Fruit fly (Drosophila melanogaster) whole organism, prepupa: Measurements from ENCODE around the gene CG43307.

ENCODE experiments used
- Blimp-1 ChIP-seq: fragments of 200-800 bp; sonication (Bioruptor generic); optimal IDR thresholded peaks from 3 replicates; lab custom pipeline; 2017; ENCODE audit warnings: missing biosample characterization, missing genetic modification characterization, mild to moderate bottlenecking, moderate library complexity, missing genetic modification reagents
- CG10631 ChIP-seq: fragments of 200-800 bp; sonication (Bioruptor generic); optimal IDR thresholded peaks from 2 replicates; lab custom pipeline; 2016; ENCODE audit warnings: missing biosample characterization, missing genetic modification characterization
- CG10669 ChIP-seq: fragments of 200-800 bp; sonication (Bioruptor generic); optimal IDR thresholded peaks from 3 replicates; lab custom pipeline; 2018; ENCODE audit warnings: missing biosample characterization, mild to moderate bottlenecking, missing genetic modification characterization, moderate library complexity
- CG11294 ChIP-seq: fragments of 200-800 bp; sonication (Bioruptor generic); IDR thresholded peaks from 2 replicates; pipeline ENCODE4 v1.3.6; 2022; ENCODE audit warnings: missing biosample characterization, missing genetic modification characterization
- CG11762 ChIP-seq: fragments of 200-800 bp; sonication (Bioruptor generic); optimal IDR thresholded peaks from 3 replicates; lab custom pipeline; 2016; ENCODE audit warnings: missing biosample characterization, missing genetic modification characterization; ENCODE audit not compliant: insufficient read depth
- CG11902 ChIP-seq: fragments of 200-800 bp; sonication (Bioruptor generic); optimal IDR thresholded peaks from 3 replicates; lab custom pipeline; 2016; ENCODE audit warnings: missing biosample characterization, missing genetic modification characterization
- CG15336 ChIP-seq: fragments of 200-800 bp; sonication (Bioruptor generic); IDR thresholded peaks from 2 replicates; pipeline ENCODE4 v1.3.6; 2022; ENCODE audit warnings: missing biosample characterization, missing genetic modification characterization
- CG16779 ChIP-seq: fragments of 200-800 bp; sonication (Bioruptor generic); optimal IDR thresholded peaks from 3 replicates; lab custom pipeline; 2017; ENCODE audit warnings: missing biosample characterization, mild to moderate bottlenecking, missing genetic modification characterization
- CG3032 ChIP-seq: fragments of 200-800 bp; optimal IDR thresholded peaks from 2 replicates; lab custom pipeline; 2019; ENCODE audit warnings: missing biosample characterization, mild to moderate bottlenecking, missing genetic modification characterization, moderate library complexity
- CG32006 ChIP-seq: fragments of 200-800 bp; sonication (Bioruptor generic); optimal IDR thresholded peaks from 3 replicates; lab custom pipeline; 2017; ENCODE audit warnings: missing biosample characterization, mild to moderate bottlenecking, missing genetic modification characterization
- CG34406 ChIP-seq: fragments of 200-800 bp; sonication (Bioruptor generic); optimal IDR thresholded peaks from 3 replicates; lab custom pipeline; 2016; ENCODE audit warnings: missing biosample characterization, missing genetic modification characterization
- CG3919 ChIP-seq: fragments of 200-800 bp; sonication (Bioruptor generic); optimal IDR thresholded peaks from 3 replicates; lab custom pipeline; 2016; ENCODE audit warnings: missing biosample characterization, missing genetic modification characterization
- CG4318 ChIP-seq: fragments of 200-800 bp; sonication (Bioruptor generic); optimal IDR thresholded peaks from 3 replicates; lab custom pipeline; 2017; ENCODE audit warnings: missing biosample characterization, mild to moderate bottlenecking, missing genetic modification characterization
- CG6163 ChIP-seq: fragments of 200-800 bp; sonication (Bioruptor generic); IDR thresholded peaks from 3 replicates; pipeline ENCODE4 v1.3.6; 2022; ENCODE audit warnings: missing biosample characterization, missing genetic modification characterization
- CG6276 ChIP-seq: fragments of 200-800 bp; sonication (Bioruptor generic); optimal IDR thresholded peaks from 2 replicates; lab custom pipeline; 2017; ENCODE audit warnings: missing biosample characterization, mild to moderate bottlenecking, missing genetic modification characterization
- CG6792 ChIP-seq: fragments of 200-800 bp; sonication (Bioruptor generic); optimal IDR thresholded peaks from 3 replicates; lab custom pipeline; 2016; ENCODE audit warnings: missing biosample characterization, missing genetic modification characterization
- CG6808 ChIP-seq: fragments of 200-800 bp; sonication (Bioruptor generic); optimal IDR thresholded peaks from 3 replicates; lab custom pipeline; 2017; ENCODE audit warnings: missing biosample characterization, missing genetic modification characterization, mild to moderate bottlenecking, moderate library complexity, missing genetic modification reagents
- CG6854 ChIP-seq: fragments of 200-800 bp; sonication (Bioruptor generic); optimal IDR thresholded peaks from 2 replicates; lab custom pipeline; 2017; ENCODE audit warnings: missing biosample characterization, mild to moderate bottlenecking, missing genetic modification characterization
- CG8119 ChIP-seq: fragments of 200-800 bp; sonication (Bioruptor generic); IDR thresholded peaks from 3 replicates; pipeline ENCODE4 v1.3.6; 2022; ENCODE audit warnings: missing biosample characterization, missing genetic modification characterization
- CG8319 ChIP-seq: fragments of 200-800 bp; sonication (Bioruptor generic); optimal IDR thresholded peaks from 3 replicates; lab custom pipeline; 2016; ENCODE audit warnings: missing biosample characterization, missing genetic modification characterization
- CG8632 ChIP-seq: fragments of 200-800 bp; sonication (Bioruptor generic); optimal IDR thresholded peaks from 3 replicates; lab custom pipeline; 2016; ENCODE audit warnings: missing biosample characterization, missing genetic modification characterization
- CG9139 ChIP-seq: fragments of 200-800 bp; sonication (Bioruptor generic); optimal IDR thresholded peaks from 3 replicates; lab custom pipeline; 2017; ENCODE audit warnings: missing biosample characterization, mild to moderate bottlenecking, missing genetic modification characterization
- Eip75B ChIP-seq: fragments of 200-800 bp; sonication (Bioruptor generic); optimal IDR thresholded peaks from 3 replicates; lab custom pipeline; 2016; ENCODE audit warnings: missing biosample characterization, missing genetic modification characterization
- Eip78C ChIP-seq: fragments of 200-800 bp; sonication (Bioruptor generic); peaks from one replicate; lab custom pipeline; 2016; ENCODE audit warnings: missing biosample characterization, missing genetic modification characterization
- Eip93F ChIP-seq: fragments of 200-800 bp; sonication (Bioruptor generic); optimal IDR thresholded peaks from 2 replicates; lab custom pipeline; 2016; ENCODE audit warnings: missing biosample characterization, mild to moderate bottlenecking, missing genetic modification characterization
- Ets21C ChIP-seq: fragments of 200-800 bp; sonication (Bioruptor generic); optimal IDR thresholded peaks from 3 replicates; lab custom pipeline; 2016; ENCODE audit warnings: missing biosample characterization, missing genetic modification characterization
- Gug ChIP-seq: fragments of 200-800 bp; sonication (Bioruptor generic); IDR thresholded peaks from 2 replicates; pipeline ENCODE4 v1.3.6; 2022; ENCODE audit warnings: missing biosample characterization, missing genetic modification characterization
- Hr38 ChIP-seq: sonication (Bioruptor generic); optimal IDR thresholded peaks from 2 replicates; lab custom pipeline; 2016; ENCODE audit warnings: missing biosample characterization, missing genetic modification characterization
- Hr4 ChIP-seq: fragments of 200-800 bp; sonication (Bioruptor generic); optimal IDR thresholded peaks from 3 replicates; lab custom pipeline; 2016; ENCODE audit warnings: missing biosample characterization, missing genetic modification characterization
- Met ChIP-seq: fragments of 200-800 bp; sonication (Bioruptor generic); optimal IDR thresholded peaks from 3 replicates; lab custom pipeline; 2016; ENCODE audit warnings: missing biosample characterization, missing genetic modification characterization
- OdsH ChIP-seq: fragments of 200-800 bp; sonication (Bioruptor generic); optimal IDR thresholded peaks from 3 replicates; lab custom pipeline; 2016; ENCODE audit warnings: missing biosample characterization, missing genetic modification characterization
- Sox14 ChIP-seq: fragments of 200-800 bp; sonication (Bioruptor generic); optimal IDR thresholded peaks from 3 replicates; lab custom pipeline; 2016; ENCODE audit warnings: missing biosample characterization, missing genetic modification characterization
- achi ChIP-seq: fragments of 200-800 bp; sonication (Bioruptor generic); optimal IDR thresholded peaks from 3 replicates; lab custom pipeline; 2016; ENCODE audit warnings: missing biosample characterization, missing genetic modification characterization
- acj6 ChIP-seq: fragments of 200-800 bp; sonication (Bioruptor generic); optimal IDR thresholded peaks from 3 replicates; lab custom pipeline; 2016; ENCODE audit warnings: missing biosample characterization, missing genetic modification characterization
- cyc ChIP-seq: fragments of 200-800 bp; sonication (Bioruptor generic); optimal IDR thresholded peaks from 3 replicates; lab custom pipeline; 2016; ENCODE audit warnings: missing biosample characterization, missing genetic modification characterization
- dac ChIP-seq: fragments of 200-800 bp; sonication (Bioruptor generic); optimal IDR thresholded peaks from 2 replicates; lab custom pipeline; 2017; ENCODE audit warnings: missing biosample characterization, mild to moderate bottlenecking, missing genetic modification characterization
- eg ChIP-seq: fragments of 200-800 bp; sonication (Bioruptor generic); IDR thresholded peaks from 3 replicates; pipeline ENCODE4 v1.3.6; 2022; ENCODE audit warnings: missing biosample characterization, missing genetic modification characterization
- fd59A ChIP-seq: fragments of 200-800 bp; sonication (Bioruptor generic); optimal IDR thresholded peaks from 2 replicates; lab custom pipeline; 2017; ENCODE audit warnings: missing biosample characterization, mild to moderate bottlenecking, missing genetic modification characterization, missing genetic modification reagents
- fkh ChIP-seq: fragments of 200-800 bp; sonication (Bioruptor generic); optimal IDR thresholded peaks from 3 replicates; lab custom pipeline; 2017; ENCODE audit warnings: missing biosample characterization, mild to moderate bottlenecking, missing genetic modification characterization, moderate library complexity
- lz ChIP-seq: fragments of 200-800 bp; sonication (Bioruptor generic); optimal IDR thresholded peaks from 3 replicates; lab custom pipeline; 2016; ENCODE audit warnings: missing biosample characterization, missing genetic modification characterization
- spab ChIP-seq: fragments of 200-800 bp; sonication (Bioruptor generic); optimal IDR thresholded peaks from 2 replicates; lab custom pipeline; 2017; ENCODE audit warnings: missing biosample characterization, mild to moderate bottlenecking, missing genetic modification characterization, missing genetic modification reagents
- ss ChIP-seq, 2 experiments: fragments of 200-800 bp; sonication (Bioruptor generic); optimal IDR thresholded peaks; 2 replicates in 1 of 2; 3 replicates in 1 of 2; lab custom pipeline; 2017 to 2018; ENCODE audit warnings: mild to moderate bottlenecking in 2 of 2, missing biosample characterization in 2 of 2, missing genetic modification characterization in 2 of 2, moderate library complexity in 1 of 2
- svp ChIP-seq: fragments of 200-800 bp; sonication (Bioruptor generic); peaks from one replicate; lab custom pipeline; 2016; ENCODE audit warnings: missing biosample characterization, missing genetic modification characterization
- vri ChIP-seq: fragments of 200-800 bp; sonication (Bioruptor generic); optimal IDR thresholded peaks from 3 replicates; lab custom pipeline; 2016; ENCODE audit warnings: missing biosample characterization, mild to moderate bottlenecking, missing genetic modification characterization

The CG43307 gene

DNA sequence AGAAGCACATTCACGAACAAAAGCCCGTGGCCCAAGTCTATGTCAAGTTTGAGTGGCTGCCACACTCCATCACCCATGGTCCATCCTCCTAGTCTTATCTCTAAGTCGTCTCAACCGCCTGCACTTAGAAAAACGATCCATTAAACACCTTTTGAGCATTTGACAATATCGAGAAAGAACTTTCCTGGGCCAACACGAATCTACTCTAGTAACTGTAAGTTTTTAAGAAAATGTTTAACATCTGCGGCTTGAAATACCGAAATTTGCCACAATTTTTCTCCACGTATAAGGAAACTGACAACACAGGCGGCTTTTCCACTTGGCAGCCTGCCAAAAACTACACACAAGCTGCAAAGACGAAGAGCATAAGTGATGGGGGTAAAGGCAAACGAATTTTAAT is 16.2 kb upstream of the CG43307 start:
- TF ChIP-seq CG11902 (no peak), Eip93F (no peak), svp (no peak), CG3032 (tag; lab: Kevin White, UChicago) (no peak), dac (GFP tag; lab: Kevin White, UChicago) (no peak), acj6 (GFP tag; lab: Kevin White, UChicago) (no peak), CG11294 (GFP tag; lab: Robert Waterston, UW) (no peak), Gug (GFP tag; lab: Robert Waterston, UW) (no peak), CG3919 (no peak), Blimp-1 (GFP tag; lab: Kevin White, UChicago) (no peak), CG8119 (GFP tag; lab: Robert Waterston, UW) (no peak; the same call in 2 of the 3 replicates), CG6792 (no peak), ss (GFP tag; optimal IDR thresholded peaks at IDR 0.05; lab: Kevin White, UChicago) (no peak), CG6163 (GFP tag; lab: Robert Waterston, UW) (peak; percentile 55; the same call in 2 of the 3 replicates), CG16779 (tag; lab: Kevin White, UChicago) (no peak), CG6854 (GFP tag; lab: Kevin White, UChicago) (no peak), fd59A (GFP tag; lab: Kevin White, UChicago) (no peak), CG9139 (GFP tag; lab: Kevin White, UChicago) (no peak), CG10669 (GFP tag; lab: Kevin White, UChicago) (no peak), vri (GFP tag; lab: Kevin White, UChicago) (no peak), CG4318 (GFP tag; lab: Kevin White, UChicago) (no peak), eg (GFP tag; lab: Robert Waterston, UW) (peak; percentile 44; the same call in 1 of the 3 replicates), lz (GFP tag; lab: Kevin White, UChicago) (no peak), Eip75B (GFP tag; lab: Kevin White, UChicago) (no peak), CG8632 (GFP tag; lab: Kevin White, UChicago) (no peak), Hr38 (GFP tag; lab: Kevin White, UChicago) (no peak), Hr4 (GFP tag; lab: Kevin White, UChicago) (peak; percentile 17), Eip78C (peak; percentile 4), Sox14 (GFP tag; lab: Kevin White, UChicago) (no peak), CG32006 (peak; percentile 49), CG6808 (GFP tag; lab: Kevin White, UChicago) (no peak), Met (no peak), OdsH (GFP tag; lab: Kevin White, UChicago) (no peak), CG10631 (GFP tag; lab: Kevin White, UChicago) (peak; percentile 17), CG11762 (no peak), CG15336 (GFP tag; lab: Robert Waterston, UW) (peak; percentile 53)

DNA sequence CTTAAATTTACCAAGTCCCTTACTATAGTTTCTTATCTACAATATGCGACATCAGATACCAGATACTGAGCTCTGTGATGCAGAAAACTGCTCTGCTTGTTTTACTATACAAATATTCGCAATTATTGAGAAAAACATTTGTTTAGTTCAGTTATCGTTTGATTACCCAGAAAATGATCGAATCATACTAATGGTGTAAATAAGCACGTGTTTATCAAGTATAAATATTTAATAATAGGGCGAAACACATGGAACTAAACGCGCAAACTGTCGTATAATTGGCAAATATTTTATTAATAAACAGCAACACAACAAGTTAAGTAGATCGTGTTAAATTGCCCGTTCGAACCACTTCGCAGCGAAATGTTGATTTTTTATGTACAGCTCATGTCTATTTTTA is 13.4 kb upstream of the CG43307 start:
- TF ChIP-seq cyc (no peak), CG6163 (GFP tag; lab: Robert Waterston, UW) (no peak), Hr38 (GFP tag; lab: Kevin White, UChicago) (no peak), CG6792 (peak; percentile 1), Ets21C (GFP tag; lab: Kevin White, UChicago) (no peak), CG4318 (GFP tag; lab: Kevin White, UChicago) (no peak), spab (no peak), CG15336 (GFP tag; lab: Robert Waterston, UW) (no peak), CG10631 (GFP tag; lab: Kevin White, UChicago) (no peak), CG34406 (GFP tag; lab: Kevin White, UChicago) (no peak), CG8319 (GFP tag; lab: Kevin White, UChicago) (no peak), fd59A (GFP tag; lab: Kevin White, UChicago) (no peak), CG6276 (peak; percentile 10), dac (GFP tag; lab: Kevin White, UChicago) (no peak), fkh (GFP tag; lab: Kevin White, UChicago) (peak; percentile 91), CG10669 (GFP tag; lab: Kevin White, UChicago) (peak; percentile 31), OdsH (GFP tag; lab: Kevin White, UChicago) (no peak), Eip78C (peak; percentile 76), CG9139 (GFP tag; lab: Kevin White, UChicago) (no peak), eg (GFP tag; lab: Robert Waterston, UW) (no peak), CG8632 (GFP tag; lab: Kevin White, UChicago) (peak; percentile 14), CG11294 (GFP tag; lab: Robert Waterston, UW) (no peak), achi (GFP tag; lab: Kevin White, UChicago) (no peak), CG6808 (GFP tag; lab: Kevin White, UChicago) (peak; percentile 4), CG11762 (no peak)
